Worm (Caenorhabditis elegans): ENCODE results near the gene oct-2.

ce11 chrX:11310285-11310838 is 35.9 kb upstream of the oct-2 start, which contains the start of gene F08G12.5:
- TF ChIP-seq lin-15B (tag; optimal IDR thresholded peaks at IDR 0.05), result no peak
- no peak for TF ChIP-seq elt-3 (tag; optimal IDR thresholded peaks at IDR 0.05)
- TF ChIP-seq nhr-23 (tag; optimal IDR thresholded peaks at IDR 0.05), result no peak
- no peak for TF ChIP-seq skn-1 (tag; optimal IDR thresholded peaks at IDR 0.05)
- TF ChIP-seq zag-1 (tag; optimal IDR thresholded peaks at IDR 0.05), result no peak
- TF ChIP-seq fkh-10 (GFP tag; optimal IDR thresholded peaks at IDR 0.05), result no peak
